Worm (Caenorhabditis elegans): ENCODE data around the gene Y49E10.29.
A peak's percentile ranks its signal among the peaks of the same experiment; 100 is the strongest.

Gene Y49E10.29

DNA sequence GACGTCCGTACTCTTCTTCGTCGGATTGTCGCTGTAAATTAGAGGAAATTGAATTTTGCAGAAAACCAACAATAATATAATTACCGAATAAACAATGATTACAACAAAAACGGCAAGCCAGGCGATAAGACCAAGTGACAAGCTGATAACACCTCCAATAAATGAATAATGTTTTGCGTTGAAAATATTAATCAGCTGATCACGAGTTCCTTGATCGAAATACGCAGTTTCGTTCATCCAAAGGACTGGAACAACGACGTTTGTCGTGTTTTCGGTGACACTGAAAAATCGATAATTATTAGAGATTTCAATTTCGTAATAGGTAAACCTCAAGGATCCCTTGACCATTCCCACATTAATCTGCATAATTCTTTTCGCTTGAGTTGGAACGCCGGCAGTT lies 15.2 kb upstream of the Y49E10.29 start:
- TF ChIP-seq rcor-1 (GFP tag; IDR thresholded peaks at IDR 0.05) (peak; percentile 34; the same call in 1 of the 2 replicates), aptf-3 (GFP tag; IDR thresholded peaks at IDR 0.05) (no peak), cebp-1 (GFP tag; IDR thresholded peaks at IDR 0.05) (no peak), cebp-1 (tag; optimal IDR thresholded peaks at IDR 0.05) (peak; percentile 2), nhr-80 (tag; optimal IDR thresholded peaks at IDR 0.05) (peak; percentile 37), ztf-28 (GFP tag; IDR thresholded peaks at IDR 0.05) (no peak), repo-1 (tag; optimal IDR thresholded peaks at IDR 0.05) (no peak)

DNA sequence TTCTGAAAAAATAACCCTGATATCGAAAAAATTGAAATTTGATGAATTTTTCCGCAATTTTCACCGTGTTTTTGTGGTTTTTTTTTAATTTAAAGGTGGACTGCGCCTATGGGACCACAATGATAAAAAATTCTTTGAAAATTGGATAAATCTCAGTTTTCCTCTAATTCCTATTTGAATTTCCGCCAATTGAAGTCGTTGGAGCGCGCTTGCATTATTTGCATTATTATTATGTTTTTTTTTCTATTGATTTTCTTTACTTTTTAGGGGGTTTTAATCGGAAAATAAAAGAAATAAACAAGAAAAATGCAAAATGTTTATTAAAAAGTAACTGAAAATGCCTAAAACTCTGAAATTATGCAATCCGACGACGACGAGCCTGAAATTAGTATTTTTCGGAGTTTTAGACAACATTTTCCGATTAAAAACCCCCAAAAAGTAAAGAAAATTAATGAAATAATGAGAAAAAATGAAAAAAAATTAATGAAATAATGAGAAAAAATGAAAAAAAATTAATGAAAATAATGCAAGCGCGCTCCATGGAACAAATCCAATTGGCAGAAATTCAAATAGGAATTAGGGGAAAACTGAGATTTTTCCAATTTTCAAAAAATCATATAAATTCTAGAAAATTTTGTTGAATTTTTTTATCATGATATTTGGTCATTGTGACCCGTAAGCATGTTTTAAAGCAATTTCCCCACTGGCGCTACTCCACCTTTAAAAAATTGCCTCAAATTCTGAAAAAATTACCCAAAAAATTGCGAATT lies 13.1 kb upstream of the Y49E10.29 start:
- TF ChIP-seq unc-130 (GFP tag; optimal IDR thresholded peaks at IDR 0.05) (no peak), mcd-1 (GFP tag; IDR thresholded peaks at IDR 0.05) (peak; percentile 49), ekl-4 (GFP tag; IDR thresholded peaks at IDR 0.05) (peak; percentile 34; the same call in 1 of the 2 replicates), tbx-9 (tag; optimal IDR thresholded peaks at IDR 0.05; ENCODE audit: borderline replicate concordance) (no peak)

DNA sequence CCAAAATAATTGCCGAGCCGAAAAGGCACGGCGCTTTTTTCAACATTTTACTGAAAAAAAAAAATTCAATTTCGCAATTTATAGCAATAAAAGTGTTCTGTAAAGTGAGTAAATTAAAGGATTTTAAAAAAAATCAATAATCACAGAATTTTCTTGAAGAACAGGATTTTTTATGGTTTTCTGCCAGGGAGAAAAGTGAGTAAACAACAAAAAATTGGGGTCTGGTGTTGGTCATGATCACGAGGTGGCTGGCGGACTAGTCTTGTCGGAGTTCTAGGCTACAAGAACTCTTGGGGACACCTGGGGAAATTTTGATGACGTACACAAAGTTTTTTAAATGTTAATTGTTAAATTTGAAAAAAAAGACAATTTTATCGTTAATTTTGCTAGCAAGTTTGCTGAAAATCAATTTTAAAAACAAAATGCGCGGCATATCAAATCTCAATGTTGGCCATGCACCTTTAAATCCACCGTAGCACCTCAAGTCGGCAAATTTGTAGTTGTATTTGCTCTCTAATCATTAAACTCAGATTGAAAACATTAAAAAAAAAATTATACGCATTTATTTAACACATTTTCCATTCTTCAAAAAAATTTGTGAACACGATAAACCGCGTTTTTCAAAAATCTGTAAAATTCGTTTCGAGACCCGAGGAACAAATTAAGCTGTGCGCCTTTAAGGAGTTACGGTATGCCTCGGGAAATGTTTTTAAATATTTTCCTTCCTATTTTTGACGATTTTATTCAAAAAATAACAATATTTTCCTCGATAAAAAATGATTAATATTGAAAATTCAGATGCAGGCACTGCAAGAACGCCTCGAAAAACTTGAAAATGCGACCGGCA lies 11.9 kb upstream of the Y49E10.29 start, which contains the start of the genes scav-3 and Y49E10.21:
TSS of gene scav-3 (minus strand) at position 50 of the 847 bp plus-strand sequence.
TSS of gene Y49E10.21 (plus strand) at position 797 of the 847 bp plus-strand sequence.
- no peak for TF ChIP-seq ccch-3 (GFP tag; optimal IDR thresholded peaks at IDR 0.05)
- TF ChIP-seq tbp1 (GFP tag; optimal IDR thresholded peaks at IDR 0.05) = no peak
- TF ChIP-seq repo-1 (tag; optimal IDR thresholded peaks at IDR 0.05) = no peak
- no peak for TF ChIP-seq chd-7 (tag; optimal IDR thresholded peaks at IDR 0.05)
- TF ChIP-seq ztf-6 (GFP tag; IDR thresholded peaks at IDR 0.05) = no peak
- 0 out of 2 replicates have a peak, but pooled peaks have one; percentile 36 for TF ChIP-seq Y95B8A.8 (GFP tag; IDR thresholded peaks at IDR 0.05)
- no peak for TF ChIP-seq F55B11.4 (tag; optimal IDR thresholded peaks at IDR 0.05; ENCODE audit: borderline replicate concordance, insufficient read depth)
- TF ChIP-seq dox-1 (GFP tag; IDR thresholded peaks at IDR 0.05) = no peak
- TF ChIP-seq aptf-2 (GFP tag; conservative IDR thresholded peaks at IDR 0.05) = no peak
- TF ChIP-seq madf-3 (GFP tag; IDR thresholded peaks at IDR 0.05) = no peak
- peak; percentile 24 for TF ChIP-seq athp-1 (tag; optimal IDR thresholded peaks at IDR 0.05)
- TF ChIP-seq hlh-12 (tag; optimal IDR thresholded peaks at IDR 0.05) = no peak
- peak; percentile 67; the same call in 1 of the 2 replicates for TF ChIP-seq ceh-91 (GFP tag; IDR thresholded peaks at IDR 0.05)
- TF ChIP-seq F49E8.2 (tag; optimal IDR thresholded peaks at IDR 0.05; ENCODE audit: insufficient read depth) = no peak
- no peak for TF ChIP-seq zfh-2 (GFP tag; conservative IDR thresholded peaks at IDR 0.05)
- TF ChIP-seq cebp-1 (GFP tag; IDR thresholded peaks at IDR 0.05) = no peak
- TF ChIP-seq cebp-1 (tag; optimal IDR thresholded peaks at IDR 0.05) = peak; percentile 51
- TF ChIP-seq bed-1 (GFP tag; IDR thresholded peaks at IDR 0.05) = no peak
- no peak for TF ChIP-seq snpc-3.4 (tag; optimal IDR thresholded peaks at IDR 0.05)
- no peak for TF ChIP-seq dpff-1 (tag; optimal IDR thresholded peaks at IDR 0.05)
- no peak for TF ChIP-seq let-526 (GFP tag; IDR thresholded peaks at IDR 0.05)
- TF ChIP-seq gei-17 (GFP tag; optimal IDR thresholded peaks at IDR 0.05) = no peak
- TF ChIP-seq C06A6.2 (GFP tag; conservative IDR thresholded peaks at IDR 0.05) = no peak
- TF ChIP-seq hrde-1 (tag; optimal IDR thresholded peaks at IDR 0.05; ENCODE audit: borderline replicate concordance) = no peak
- TF ChIP-seq madf-10 (tag; optimal IDR thresholded peaks at IDR 0.05) = no peak
- no peak for TF ChIP-seq F39B2.1 (GFP tag; IDR thresholded peaks at IDR 0.05)
- no peak for TF ChIP-seq hmg-20 (GFP tag; IDR thresholded peaks at IDR 0.05)
- no peak for TF ChIP-seq Y67H2A.10 (GFP tag; conservative IDR thresholded peaks at IDR 0.05)
- TF ChIP-seq snpc-4 (GFP tag; optimal IDR thresholded peaks at IDR 0.05) = no peak
- no peak for TF ChIP-seq snpc-4 (tag; optimal IDR thresholded peaks at IDR 0.05)
- TF ChIP-seq efl-1 (GFP tag; optimal IDR thresholded peaks at IDR 0.05) = peak; percentile 61
- TF ChIP-seq F37B4.10 (GFP tag; IDR thresholded peaks at IDR 0.05) = no peak
- no peak for TF ChIP-seq aptf-3 (GFP tag; IDR thresholded peaks at IDR 0.05)
- TF ChIP-seq T07F8.4 (tag; optimal IDR thresholded peaks at IDR 0.05) = no peak
- no peak for TF ChIP-seq lsy-27 (tag; optimal IDR thresholded peaks at IDR 0.05; ENCODE audit: borderline replicate concordance, insufficient read depth)
- no peak for TF ChIP-seq unc-130 (GFP tag; optimal IDR thresholded peaks at IDR 0.05)
